Worm (Caenorhabditis elegans) whole organism, young adult: ENCODE data around the gene F56A8.8.

Experiments
- B0035.1 ChIP-seq: sonication (generic microtip); optimal IDR thresholded peaks from 2 replicates; lab custom pipeline; 2016; ENCODE audit warnings: missing genetic modification characterization, mild to moderate bottlenecking, missing compliant biosample characterization, missing genotype, missing genetic modification reagents
- D2030.7 ChIP-seq: fragments of 200-800 bp; sonication (Bioruptor generic); IDR thresholded peaks from 2 replicates; pipeline ENCODE4 v1.3.6; 2022; ENCODE audit warnings: missing genetic modification reagents, missing genetic modification characterization, missing compliant biosample characterization
- F33H1.4 ChIP-seq: fragments of 200-800 bp; sonication (Bioruptor generic); IDR thresholded peaks from 2 replicates; pipeline ENCODE4 v1.3.6; 2022; ENCODE audit warnings: missing genetic modification reagents, missing genetic modification characterization, missing compliant biosample characterization
- F55B11.4 ChIP-seq: sonication (generic microtip); optimal IDR thresholded peaks from 2 replicates; lab custom pipeline; 2016; ENCODE audit warnings: missing compliant biosample characterization, missing genetic modification characterization, borderline replicate concordance; ENCODE audit not compliant: insufficient read depth
- Y53G8AR.9 ChIP-seq: fragments of 200-800 bp; sonication (Bioruptor generic); conservative IDR thresholded peaks from 2 replicates; pipeline ENCODE4 v1.3.6; 2022; ENCODE audit warnings: missing genetic modification reagents, missing genetic modification characterization, missing compliant biosample characterization
- Y79H2A.3 ChIP-seq: fragments of 200-800 bp; sonication (Bioruptor generic); conservative IDR thresholded peaks from 2 replicates; pipeline ENCODE4 v1.3.6; 2022; ENCODE audit warnings: missing genetic modification reagents, missing genetic modification characterization, missing compliant biosample characterization
- Y95B8A.8 ChIP-seq: fragments of 200-800 bp; sonication (Bioruptor generic); IDR thresholded peaks from 2 replicates; pipeline ENCODE4 v1.3.6; 2022; ENCODE audit warnings: missing genetic modification reagents, missing genetic modification characterization, missing compliant biosample characterization
- ZK185.1 ChIP-seq: sonication (generic microtip); optimal IDR thresholded peaks from 2 replicates; lab custom pipeline; 2016; ENCODE audit warnings: mild to moderate bottlenecking, missing genetic modification characterization, missing compliant biosample characterization; ENCODE audit not compliant: poor library complexity, severe bottlenecking
- ama-1 ChIP-seq, 3 experiments: fragments of 150-350 bp in 1 of 3; sonication (generic microtip) in 2 of 3; optimal IDR thresholded peaks; 2 replicates each; lab custom pipeline; 2014 to 2018; ENCODE audit warnings: missing biosample characterization in 2 of 3, missing genetic modification characterization in 2 of 3, missing genetic modification reagents in 2 of 3
- attf-5 ChIP-seq: fragments of 200-800 bp; sonication (Bioruptor generic); optimal IDR thresholded peaks from 2 replicates; lab custom pipeline; 2018; ENCODE audit warnings: mild to moderate bottlenecking, missing genetic modification characterization, missing compliant biosample characterization
- attf-6 ChIP-seq: fragments of 200-800 bp; sonication (Bioruptor generic); IDR thresholded peaks from 2 replicates; pipeline ENCODE4 v1.3.6; 2022; ENCODE audit warnings: missing genetic modification reagents, missing genetic modification characterization, missing compliant biosample characterization
- ccch-3 ChIP-seq: fragments of 200-800 bp; sonication (Bioruptor generic); optimal IDR thresholded peaks from 2 replicates; lab custom pipeline; 2018; ENCODE audit warnings: mild to moderate bottlenecking, missing genetic modification characterization, missing compliant biosample characterization
- cebp-1 ChIP-seq, 2 experiments: fragments of 200-800 bp in 1 of 2; sonication (Bioruptor generic) in 1 of 2; sonication (generic microtip) in 1 of 2; IDR thresholded peaks in 1 of 2; optimal IDR thresholded peaks in 1 of 2; 2 replicates each; pipeline versions ENCODE4 v1.3.6 to Lab custom; 2017 to 2022; ENCODE audit warnings: missing compliant biosample characterization in 2 of 2, missing genetic modification characterization in 2 of 2, mild to moderate bottlenecking in 1 of 2, missing genetic modification reagents in 1 of 2, moderate library complexity in 1 of 2
- cebp-2 ChIP-seq: fragments of 200-800 bp; sonication (Bioruptor generic); IDR thresholded peaks from 2 replicates; pipeline ENCODE4 v1.3.6; 2022; ENCODE audit warnings: missing genetic modification characterization, missing compliant biosample characterization
- dox-1 ChIP-seq: fragments of 200-800 bp; sonication (Bioruptor generic); IDR thresholded peaks from 2 replicates; pipeline ENCODE4 v1.3.6; 2022; ENCODE audit warnings: missing genetic modification reagents, missing genetic modification characterization, missing compliant biosample characterization
- efl-1 ChIP-seq: fragments of 150-350 bp; optimal IDR thresholded peaks from 2 replicates; lab custom pipeline; 2014; ENCODE audit warnings: missing biosample characterization, missing genetic modification reagents, missing genetic modification characterization
- egl-44 ChIP-seq: fragments of 200-800 bp; sonication (Bioruptor generic); IDR thresholded peaks from 2 replicates; pipeline ENCODE4 v1.3.6; 2022; ENCODE audit warnings: missing genetic modification reagents, missing genetic modification characterization, missing compliant biosample characterization
- ekl-4 ChIP-seq: fragments of 200-800 bp; sonication (Bioruptor generic); IDR thresholded peaks from 2 replicates; pipeline ENCODE4 v1.3.6; 2022; ENCODE audit warnings: missing genetic modification reagents, missing genetic modification characterization, missing compliant biosample characterization
- fkh-3 ChIP-seq: sonication (generic microtip); optimal IDR thresholded peaks from 2 replicates; lab custom pipeline; 2016; ENCODE audit warnings: mild to moderate bottlenecking, missing genetic modification characterization, missing compliant biosample characterization
- him-1 ChIP-seq: sonication (generic microtip); optimal IDR thresholded peaks from 2 replicates; lab custom pipeline; 2016; ENCODE audit warnings: missing genotype, missing genetic modification reagents, missing genetic modification characterization, missing compliant biosample characterization
- hlh-12 ChIP-seq: sonication (generic microtip); optimal IDR thresholded peaks from 2 replicates; lab custom pipeline; 2016; ENCODE audit warnings: missing genetic modification characterization, missing compliant biosample characterization
- hmg-1.2 ChIP-seq: fragments of 200-800 bp; sonication (Bioruptor generic); IDR thresholded peaks from 2 replicates; pipeline ENCODE4 v1.3.6; 2022; ENCODE audit warnings: missing genetic modification reagents, missing genetic modification characterization, missing compliant biosample characterization
- hrde-1 ChIP-seq: sonication (generic microtip); optimal IDR thresholded peaks from 2 replicates; lab custom pipeline; 2016; ENCODE audit warnings: missing genetic modification characterization, mild to moderate bottlenecking, missing compliant biosample characterization, moderate library complexity, missing genotype, missing genetic modification reagents, borderline replicate concordance
- hsf-1 ChIP-seq: fragments of 200-800 bp; sonication (Bioruptor generic); IDR thresholded peaks from 2 replicates; pipeline ENCODE4 v1.3.6; 2022; ENCODE audit warnings: missing genetic modification reagents, missing genetic modification characterization, missing compliant biosample characterization
- lin-26 ChIP-seq: fragments of 200-800 bp; sonication (Bioruptor generic); IDR thresholded peaks from 2 replicates; pipeline ENCODE4 v1.3.6; 2022; ENCODE audit warnings: missing genetic modification reagents, missing genetic modification characterization, missing compliant biosample characterization
- lin-54 ChIP-seq: fragments of 200-800 bp; sonication (Bioruptor generic); optimal IDR thresholded peaks from 2 replicates; lab custom pipeline; 2018; ENCODE audit warnings: mild to moderate bottlenecking, missing genetic modification characterization, missing compliant biosample characterization
- lsl-1 ChIP-seq: fragments of 200-800 bp; sonication (Bioruptor generic); optimal IDR thresholded peaks from 2 replicates; lab custom pipeline; 2018; ENCODE audit warnings: mild to moderate bottlenecking, missing genetic modification characterization, moderate library complexity, missing compliant biosample characterization
- madf-6 ChIP-seq: fragments of 200-800 bp; sonication (Bioruptor generic); IDR thresholded peaks from 2 replicates; pipeline ENCODE4 v1.3.6; 2022; ENCODE audit warnings: missing genetic modification reagents, missing genetic modification characterization, missing compliant biosample characterization
- mcd-1 ChIP-seq: fragments of 200-800 bp; sonication (Bioruptor generic); IDR thresholded peaks from 2 replicates; pipeline ENCODE4 v1.3.6; 2022; ENCODE audit warnings: missing genetic modification reagents, missing genetic modification characterization, missing compliant biosample characterization
- nfyb-1 ChIP-seq: fragments of 200-800 bp; sonication (Bioruptor generic); IDR thresholded peaks from 2 replicates; pipeline ENCODE4 v1.3.6; 2022; ENCODE audit warnings: missing genetic modification reagents, missing genetic modification characterization, missing compliant biosample characterization
- pha-4 ChIP-seq: fragments of 150-350 bp; sonication (generic microtip); optimal IDR thresholded peaks from 2 replicates; lab custom pipeline; 2014; ENCODE audit warnings: missing biosample characterization, missing genetic modification reagents, missing genetic modification characterization
- snpc-1.3 ChIP-seq: sonication (generic microtip); optimal IDR thresholded peaks from 2 replicates; lab custom pipeline; 2017; ENCODE audit warnings: missing genetic modification characterization, mild to moderate bottlenecking, missing compliant biosample characterization, antibody characterized with exemption, moderate library complexity, missing genotype, missing genetic modification reagents; ENCODE audit not compliant: insufficient read depth
- snpc-4 ChIP-seq, 5 experiments: fragments of 150-350 bp in 1 of 5; sonication (generic microtip) in 4 of 5; optimal IDR thresholded peaks; 2 replicates each; lab custom pipeline; 2014 to 2018; ENCODE audit warnings: missing genetic modification characterization in 5 of 5, missing biosample characterization in 3 of 5, antibody characterized with exemption in 2 of 5, mild to moderate bottlenecking in 2 of 5, missing compliant biosample characterization in 2 of 5, missing genotype in 2 of 5, moderate library complexity in 2 of 5, missing genetic modification reagents in 1 of 5
- tbp1 ChIP-seq: fragments of 200-800 bp; sonication (Bioruptor generic); optimal IDR thresholded peaks from 2 replicates; lab custom pipeline; 2018; ENCODE audit warnings: mild to moderate bottlenecking, missing genetic modification characterization, missing compliant biosample characterization
- tbx-9 ChIP-seq: sonication (generic microtip); optimal IDR thresholded peaks from 2 replicates; lab custom pipeline; 2016; ENCODE audit warnings: borderline replicate concordance, missing genetic modification characterization, inconsistent platforms, missing compliant biosample characterization
- tlf-1 ChIP-seq: fragments of 200-800 bp; sonication (Bioruptor generic); optimal IDR thresholded peaks from 2 replicates; lab custom pipeline; 2018; ENCODE audit warnings: mild to moderate bottlenecking, missing genetic modification characterization, missing compliant biosample characterization
- zfh-2 ChIP-seq: fragments of 200-800 bp; sonication (Bioruptor generic); conservative IDR thresholded peaks from 2 replicates; pipeline ENCODE4 v1.3.6; 2022; ENCODE audit warnings: missing genetic modification reagents, missing genetic modification characterization, missing compliant biosample characterization
- zim-3 ChIP-seq: sonication (generic microtip); optimal IDR thresholded peaks from 2 replicates; lab custom pipeline; 2017; ENCODE audit warnings: mild to moderate bottlenecking, missing genetic modification characterization, moderate library complexity, missing compliant biosample characterization
- ztf-25 ChIP-seq: fragments of 200-800 bp; sonication (Bioruptor generic); IDR thresholded peaks from 2 replicates; pipeline ENCODE4 v1.3.6; 2022; ENCODE audit warnings: missing genetic modification reagents, missing genetic modification characterization, missing compliant biosample characterization
- ztf-28 ChIP-seq: fragments of 200-800 bp; sonication (Bioruptor generic); IDR thresholded peaks from 2 replicates; pipeline ENCODE4 v1.3.6; 2022; ENCODE audit warnings: missing genetic modification reagents, missing genetic modification characterization, missing compliant biosample characterization

Gene F56A8.8

DNA sequence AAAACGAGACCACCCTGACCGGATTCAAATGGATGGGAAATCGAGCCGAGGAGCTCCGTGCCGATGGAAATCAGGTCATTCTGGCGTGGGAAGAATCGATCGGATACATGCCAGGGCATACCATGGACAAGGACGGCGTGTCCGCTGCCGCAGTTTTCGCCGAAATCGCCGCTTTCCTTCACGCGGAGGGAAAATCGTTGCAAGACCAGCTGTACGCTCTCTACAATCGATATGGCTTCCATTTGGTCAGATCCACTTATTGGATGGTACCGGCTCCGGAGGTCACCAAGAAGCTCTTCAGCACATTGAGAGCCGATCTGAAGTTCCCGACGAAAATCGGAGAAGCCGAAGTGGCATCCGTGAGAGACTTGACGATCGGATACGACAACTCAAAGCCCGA lies 16.5 kb downstream of the F56A8.8 start:
- TF ChIP-seq zfh-2 (GFP tag; lab: Robert Waterston, UW) (peak; percentile 69), ekl-4 (GFP tag; lab: Robert Waterston, UW) (no peak)

ce11 chrIII:13302578-13302977 lies 17.1 kb downstream of the F56A8.8 start:
- TF ChIP-seq B0035.1 (tag; lab: Kevin White, UChicago) = no peak
- TF ChIP-seq egl-44 (GFP tag; lab: Robert Waterston, UW) = no peak
- TF ChIP-seq hrde-1 (tag; lab: Kevin White, UChicago) = peak; percentile 81
- peak; percentile 14 for TF ChIP-seq him-1 (tag; lab: Kevin White, UChicago)
- peak; percentile 75; the same call in 1 of the 2 replicates for TF ChIP-seq Y79H2A.3 (GFP tag; lab: Robert Waterston, UW)
- no peak for TF ChIP-seq nfyb-1 (GFP tag; lab: Robert Waterston, UW)
- peak; percentile 48 for TF ChIP-seq snpc-1.3
- TF ChIP-seq cebp-2 (GFP tag; lab: Robert Waterston, UW) = no peak
- TF ChIP-seq efl-1 = peak; percentile 7
- peak; percentile 67 for TF ChIP-seq Y53G8AR.9 (GFP tag; lab: Robert Waterston, UW)
- peak; percentile 10 for TF ChIP-seq lin-54 (GFP tag; lab: Kevin White, UChicago)
- TF ChIP-seq hlh-12 = no peak
- TF ChIP-seq dox-1 (GFP tag; lab: Robert Waterston, UW) = peak; percentile 9; the same call in 1 of the 2 replicates
- no peak for TF ChIP-seq ztf-28 (GFP tag; lab: Robert Waterston, UW)
- peak; percentile 2 for TF ChIP-seq lsl-1 (GFP tag; lab: Kevin White, UChicago)
- TF ChIP-seq ZK185.1 (tag; lab: Kevin White, UChicago) = no peak
- TF ChIP-seq lin-26 (GFP tag; lab: Robert Waterston, UW) = peak; percentile 21; the same call in 1 of the 2 replicates
- TF ChIP-seq snpc-4 (GFP tag; optimal IDR thresholded peaks at IDR 0.05; lab: Kevin White, UChicago) = no peak
- no peak for TF ChIP-seq snpc-4 (tag; optimal IDR thresholded peaks at IDR 0.05; lab: Kevin White, UChicago)
- TF ChIP-seq tlf-1 (GFP tag; lab: Kevin White, UChicago) = peak; percentile 49
- TF ChIP-seq zfh-2 (GFP tag; lab: Robert Waterston, UW) = no peak
- TF ChIP-seq cebp-1 (GFP tag; IDR thresholded peaks at IDR 0.05; lab: Robert Waterston, UW) = no peak
- TF ChIP-seq cebp-1 (tag; optimal IDR thresholded peaks at IDR 0.05; lab: Kevin White, UChicago) = peak; percentile 6
- no peak for TF ChIP-seq ccch-3 (GFP tag; lab: Kevin White, UChicago)
- no peak for TF ChIP-seq tbx-9 (tag; lab: Kevin White, UChicago)
- TF ChIP-seq hmg-1.2 = 0 out of 2 replicates have a peak, but pooled peaks have one; percentile 4
- no peak for TF ChIP-seq mcd-1 (GFP tag; lab: Robert Waterston, UW)
- TF ChIP-seq pha-4 (tag; lab: Kevin White, UChicago) = no peak
- no peak for TF ChIP-seq fkh-3 (tag; lab: Kevin White, UChicago)
- TF ChIP-seq Y95B8A.8 (GFP tag; lab: Robert Waterston, UW) = 0 out of 2 replicates have a peak, but pooled peaks have one; percentile 59
- TF ChIP-seq madf-6 (GFP tag; lab: Robert Waterston, UW) = peak; percentile 12; the same call in 1 of the 2 replicates
- TF ChIP-seq ama-1 (optimal IDR thresholded peaks at IDR 0.05; lab: Kevin White, UChicago) = no peak
- peak in 1 of 2 experiments; percentile 51 for TF ChIP-seq ama-1 (GFP tag; optimal IDR thresholded peaks at IDR 0.05; lab: Kevin White, UChicago)
- peak; percentile 53 for TF ChIP-seq attf-6 (GFP tag; lab: Robert Waterston, UW)
- TF ChIP-seq ztf-25 (GFP tag; lab: Robert Waterston, UW) = 0 out of 2 replicates have a peak, but pooled peaks have one; percentile 23
- no peak for TF ChIP-seq zim-3
- TF ChIP-seq F33H1.4 (GFP tag; lab: Robert Waterston, UW) = 0 out of 2 replicates have a peak, but pooled peaks have one; percentile 7
- no peak for TF ChIP-seq attf-5 (GFP tag; lab: Kevin White, UChicago)
- peak; percentile 6 for TF ChIP-seq tbp1 (GFP tag; lab: Kevin White, UChicago)
- TF ChIP-seq hsf-1 (GFP tag; lab: Robert Waterston, UW) = peak; percentile 13; the same call in 1 of the 2 replicates
- TF ChIP-seq ekl-4 (GFP tag; lab: Robert Waterston, UW) = no peak
- TF ChIP-seq D2030.7 (GFP tag; lab: Robert Waterston, UW) = 0 out of 2 replicates have a peak, but pooled peaks have one; percentile 43
- TF ChIP-seq F55B11.4 = no peak
